Worm (Caenorhabditis elegans) whole organism, L2 larva: Measurements from ENCODE around the gene ins-2.
"Not testable (repeated sequence)": the region's sequence is repeated elsewhere in the genome, so short reads cannot be mapped to it uniquely, and the experiment has no call there.

Experiments used
- C34F6.9 ChIP-seq: fragments of 150-350 bp; optimal IDR thresholded peaks from 2 replicates; lab custom pipeline; 2014; ENCODE audit warnings: missing biosample characterization, missing genetic modification characterization
- F13H6.1 ChIP-seq: sonication (generic microtip); optimal IDR thresholded peaks from 2 replicates; lab custom pipeline; 2016; ENCODE audit warnings: missing genetic modification characterization, missing compliant biosample characterization
- aly-2 ChIP-seq: fragments of 150-350 bp; optimal IDR thresholded peaks from 2 replicates; lab custom pipeline; 2014; ENCODE audit warnings: missing biosample characterization, missing genetic modification characterization
- ama-1 ChIP-seq: fragments of 150-350 bp; optimal IDR thresholded peaks from 2 replicates; lab custom pipeline; 2018; ENCODE audit warnings: inconsistent platforms
- ceh-16 ChIP-seq: fragments of 150-350 bp; optimal IDR thresholded peaks from 2 replicates; lab custom pipeline; 2014; ENCODE audit warnings: missing biosample characterization, missing genetic modification characterization
- ceh-82 ChIP-seq: fragments of 150-350 bp; optimal IDR thresholded peaks from 2 replicates; lab custom pipeline; 2014; ENCODE audit warnings: missing biosample characterization, missing genetic modification characterization
- crh-2 ChIP-seq: sonication (generic microtip); optimal IDR thresholded peaks from 2 replicates; lab custom pipeline; 2017; ENCODE audit warnings: missing biosample characterization, missing genetic modification characterization
- egl-27 ChIP-seq: sonication (generic microtip); optimal IDR thresholded peaks from 3 replicates; lab custom pipeline; 2017; ENCODE audit warnings: missing biosample characterization, missing genetic modification reagents, missing genetic modification characterization
- elt-1 ChIP-seq: fragments of 150-350 bp; optimal IDR thresholded peaks from 2 replicates; lab custom pipeline; 2014; ENCODE audit warnings: missing biosample characterization, missing genetic modification characterization
- elt-3 ChIP-seq: sonication (generic microtip); optimal IDR thresholded peaks from 2 replicates; lab custom pipeline; 2017; ENCODE audit warnings: missing biosample characterization, missing genetic modification characterization
- fos-1 ChIP-seq: fragments of 150-350 bp; optimal IDR thresholded peaks from 2 replicates; lab custom pipeline; 2014; ENCODE audit warnings: missing biosample characterization, missing genetic modification characterization
- lin-11 ChIP-seq: fragments of 150-350 bp; sonication (generic microtip); optimal IDR thresholded peaks from 2 replicates; lab custom pipeline; 2014; ENCODE audit warnings: missing biosample characterization, missing genetic modification characterization, inconsistent platforms, mixed read lengths
- lin-13 ChIP-seq: fragments of 150-350 bp; optimal IDR thresholded peaks from 2 replicates; lab custom pipeline; 2014; ENCODE audit warnings: missing biosample characterization, missing genetic modification reagents, missing genetic modification characterization
- lin-39 ChIP-seq: fragments of 150-350 bp; optimal IDR thresholded peaks from 2 replicates; lab custom pipeline; 2014; ENCODE audit warnings: missing biosample characterization, missing genetic modification reagents, missing genetic modification characterization
- lsy-2 ChIP-seq, 2 experiments: fragments of 150-350 bp in 1 of 2; sonication (generic microtip) in 1 of 2; optimal IDR thresholded peaks; 2 replicates each; lab custom pipeline; 2014 to 2017; ENCODE audit warnings: missing biosample characterization in 2 of 2, missing genetic modification characterization in 2 of 2
- mab-5 ChIP-seq: fragments of 150-350 bp; optimal IDR thresholded peaks from 2 replicates; lab custom pipeline; 2014; ENCODE audit warnings: missing biosample characterization, missing genetic modification characterization
- mdl-1 ChIP-seq, 2 experiments: fragments of 150-350 bp in 1 of 2; sonication (generic microtip) in 1 of 2; optimal IDR thresholded peaks; 2 replicates each; lab custom pipeline; 2017; ENCODE audit warnings: missing biosample characterization in 2 of 2, missing genetic modification characterization in 2 of 2
- nhr-10 ChIP-seq: sonication (generic microtip); optimal IDR thresholded peaks from 2 replicates; lab custom pipeline; 2017; ENCODE audit warnings: missing biosample characterization, missing genetic modification characterization
- nhr-12 ChIP-seq: fragments of 150-350 bp; optimal IDR thresholded peaks from 2 replicates; lab custom pipeline; 2014; ENCODE audit warnings: missing biosample characterization, missing genetic modification characterization
- nhr-129 ChIP-seq: fragments of 150-350 bp; optimal IDR thresholded peaks from 2 replicates; lab custom pipeline; 2014; ENCODE audit warnings: missing biosample characterization, missing genetic modification characterization
- nhr-21 ChIP-seq: fragments of 150-350 bp; optimal IDR thresholded peaks from 2 replicates; lab custom pipeline; 2014; ENCODE audit warnings: missing biosample characterization, missing genetic modification characterization
- nhr-23 ChIP-seq: fragments of 150-350 bp; optimal IDR thresholded peaks from 2 replicates; lab custom pipeline; 2014; ENCODE audit warnings: missing biosample characterization, missing genetic modification reagents, missing genetic modification characterization
- nhr-6 ChIP-seq: fragments of 150-350 bp; optimal IDR thresholded peaks from 2 replicates; lab custom pipeline; 2014; ENCODE audit warnings: missing biosample characterization, missing genetic modification characterization
- nhr-77 ChIP-seq: fragments of 150-350 bp; optimal IDR thresholded peaks from 2 replicates; lab custom pipeline; 2014; ENCODE audit warnings: missing biosample characterization, missing genetic modification characterization
- sem-4 ChIP-seq: fragments of 150-350 bp; optimal IDR thresholded peaks from 2 replicates; lab custom pipeline; 2014; ENCODE audit warnings: missing biosample characterization, missing genetic modification reagents, missing genetic modification characterization
- skn-1 ChIP-seq: sonication (generic microtip); optimal IDR thresholded peaks from 2 replicates; lab custom pipeline; 2017; ENCODE audit warnings: missing biosample characterization, missing genetic modification characterization
- sma-3 ChIP-seq: sonication (generic microtip); optimal IDR thresholded peaks from 2 replicates; lab custom pipeline; 2016; ENCODE audit warnings: missing genetic modification reagents, missing genetic modification characterization, missing compliant biosample characterization
- sma-9 ChIP-seq, 2 experiments: fragments of 150-350 bp in 1 of 2; sonication (generic microtip) in 1 of 2; optimal IDR thresholded peaks; 2 replicates each; lab custom pipeline; 2014 to 2016; ENCODE audit warnings: missing genetic modification characterization in 2 of 2, mild to moderate bottlenecking in 1 of 2, missing biosample characterization in 1 of 2, missing compliant biosample characterization in 1 of 2, missing genetic modification reagents in 1 of 2, moderate library complexity in 1 of 2
- unc-39 ChIP-seq: fragments of 150-350 bp; optimal IDR thresholded peaks from 2 replicates; lab custom pipeline; 2014; ENCODE audit warnings: missing biosample characterization, missing genetic modification characterization
- unc-55 ChIP-seq: fragments of 150-350 bp; sonication (generic microtip); optimal IDR thresholded peaks from 3 replicates; lab custom pipeline; 2014; ENCODE audit warnings: missing biosample characterization, missing genetic modification reagents, missing genetic modification characterization
- unc-62 ChIP-seq: fragments of 150-350 bp; optimal IDR thresholded peaks from 2 replicates; lab custom pipeline; 2014; ENCODE audit warnings: missing biosample characterization, missing genetic modification reagents, missing genetic modification characterization
- zag-1 ChIP-seq: fragments of 150-350 bp; optimal IDR thresholded peaks from 2 replicates; lab custom pipeline; 2014; ENCODE audit warnings: missing biosample characterization, missing genetic modification characterization
- ztf-1 ChIP-seq: fragments of 200-800 bp; sonication (Bioruptor generic); conservative IDR thresholded peaks from 2 replicates; pipeline ENCODE4 v1.3.6; 2022; ENCODE audit warnings: missing genetic modification characterization, missing compliant biosample characterization
- ztf-11 ChIP-seq: sonication (generic microtip); optimal IDR thresholded peaks from 2 replicates; lab custom pipeline; 2017; ENCODE audit warnings: missing biosample characterization, missing genetic modification characterization

ins-2 gene

DNA sequence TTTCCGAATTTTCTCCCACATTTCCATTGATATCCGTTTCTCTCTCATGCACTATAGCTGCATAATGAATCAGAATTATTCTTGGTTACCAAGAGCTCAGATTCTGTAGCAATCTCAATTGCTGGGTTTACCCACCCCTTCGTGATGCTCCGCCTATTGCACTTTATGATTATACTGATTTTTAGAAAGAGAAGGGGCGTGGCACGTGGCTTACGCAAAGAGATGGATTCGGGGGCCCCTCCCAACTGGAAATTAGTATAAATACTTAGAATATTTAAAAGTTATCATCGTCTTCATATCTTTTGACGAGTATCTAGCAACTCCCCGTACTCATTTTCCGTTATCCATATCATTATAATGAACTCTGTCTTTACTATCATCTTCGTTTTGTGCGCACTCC lies 11.8 kb downstream of the ins-2 start, which contains the start of gene ins-6:
ins-6 (plus strand) TSS at position 301 of the 400 bp plus-strand sequence.
- TF ChIP-seq sma-3 (GFP tag; lab: Kevin White, UChicago) (no peak), ceh-16 (no peak), fos-1 (tag; lab: Kevin White, UChicago) (no peak), elt-1 (no peak), ztf-1 (GFP tag; lab: Robert Waterston, UW) (no peak), unc-55 (GFP tag; lab: Kevin White, UChicago) (no peak), mdl-1 (tag; optimal IDR thresholded peaks at IDR 0.05; lab: Kevin White, UChicago) (no peak), mab-5 (no peak), nhr-129 (tag; lab: Kevin White, UChicago) (no peak), elt-3 (tag; lab: Kevin White, UChicago) (no peak), zag-1 (tag; lab: Kevin White, UChicago) (no peak), skn-1 (no peak), lin-11 (tag; lab: Kevin White, UChicago) (no peak), crh-2 (tag; lab: Kevin White, UChicago) (no peak), ama-1 (lab: Kevin White, UChicago) (no peak)

ce11 chrII:6001004-6001403 lies 12.7 kb downstream of the ins-2 start:
- TF ChIP-seq sem-4 (tag; lab: Kevin White, UChicago) (no peak), elt-3 (tag; lab: Kevin White, UChicago) (no peak), lin-39 (tag; lab: Kevin White, UChicago) (no peak), nhr-10 (no peak), sma-9 (GFP tag; optimal IDR thresholded peaks at IDR 0.05; lab: Kevin White, UChicago) (no peak), sma-9 (tag; optimal IDR thresholded peaks at IDR 0.05; lab: Kevin White, UChicago) (no peak), lin-13 (GFP tag; lab: Kevin White, UChicago) (no peak), C34F6.9 (tag; lab: Kevin White, UChicago) (no peak), lsy-2 (tag; optimal IDR thresholded peaks at IDR 0.05; lab: Kevin White, UChicago) (no peak), ama-1 (lab: Kevin White, UChicago) (no peak), elt-1 (no peak), nhr-23 (no peak), nhr-12 (tag; lab: Kevin White, UChicago) (no peak), egl-27 (tag; lab: Kevin White, UChicago) (no peak), F13H6.1 (tag; lab: Kevin White, UChicago) (no peak), unc-55 (GFP tag; lab: Kevin White, UChicago) (no peak)

DNA sequence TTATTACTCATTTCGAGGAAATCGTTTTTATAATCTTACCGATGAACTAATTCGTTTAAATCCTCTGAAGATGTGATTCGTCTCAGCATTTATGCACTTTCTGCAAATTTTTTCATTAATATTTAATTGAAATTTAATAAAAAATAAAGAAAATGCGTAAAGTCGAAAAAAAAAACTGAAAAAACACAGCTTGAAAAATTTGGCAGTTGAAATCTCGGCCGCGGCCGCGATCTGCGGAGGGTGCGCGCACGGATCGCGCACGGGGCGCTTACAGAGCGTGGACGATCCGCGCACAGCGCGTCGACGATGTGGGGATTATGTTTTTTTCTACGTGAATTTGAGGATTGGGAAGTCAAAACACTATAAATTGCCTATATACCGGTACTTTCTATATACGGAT lies 20.6 kb downstream of the ins-2 start, which contains the start of gene ZK84.4:
ZK84.4 (minus strand) TSS at position 101 of the 400 bp plus-strand sequence.
- TF ChIP-seq egl-27 (tag; lab: Kevin White, UChicago); unc-62; nhr-21 (tag; lab: Kevin White, UChicago): not testable (repeated sequence)

ce11 chrII:6010544-6010943 lies 22.2 kb downstream of the ins-2 start, which contains the start of gene ins-20:
ins-20 (plus strand) TSS chrII:6010844.
- no peak for TF ChIP-seq nhr-77 (tag; lab: Kevin White, UChicago)
- TF ChIP-seq ztf-11 (tag; lab: Kevin White, UChicago), result no peak
- TF ChIP-seq ceh-82, result no peak
- no peak for TF ChIP-seq egl-27 (tag; lab: Kevin White, UChicago)
- TF ChIP-seq unc-39 (tag; lab: Kevin White, UChicago), result no peak
- TF ChIP-seq ceh-16, result no peak

DNA sequence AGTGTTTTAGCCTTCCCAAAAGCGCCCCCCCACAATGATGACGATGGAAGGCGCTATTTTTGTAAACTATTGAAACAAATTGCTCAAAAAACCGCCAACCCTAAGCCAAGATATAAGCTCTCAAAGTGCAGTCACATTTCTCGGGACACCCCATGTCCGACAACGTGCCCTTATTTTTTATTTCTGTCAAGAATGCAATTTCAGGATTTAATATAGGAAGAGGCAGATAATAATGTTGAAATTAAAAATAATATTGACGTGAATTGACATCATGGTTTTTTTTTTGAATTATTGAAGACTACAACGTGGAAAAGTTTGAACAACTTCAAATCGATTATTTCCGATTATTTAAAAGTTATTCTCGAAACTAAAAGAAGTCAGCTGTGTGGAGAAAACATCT lies 25.7 kb downstream of the ins-2 start, which contains the start of gene ZK84.2:
ZK84.2 (plus strand) TSS at position 301 of the 400 bp plus-strand sequence.
- not testable (repeated sequence) for TF ChIP-seq nhr-6 (tag; lab: Kevin White, UChicago); unc-55 (GFP tag; lab: Kevin White, UChicago); aly-2
